Worm (Caenorhabditis elegans) whole organism, mixed stage, embryonic: ENCODE measurements around the gene C10A4.3.

Experiments
- M03D4.4 ChIP-seq: sonication (generic microtip); optimal IDR thresholded peaks from 2 replicates; lab custom pipeline; 2017; ENCODE audit warnings: mild to moderate bottlenecking, missing genetic modification characterization, missing compliant biosample characterization
- blmp-1 ChIP-seq: fragments of 150-350 bp; optimal IDR thresholded peaks from 2 replicates; lab custom pipeline; 2014; ENCODE audit warnings: missing biosample characterization, missing genetic modification characterization
- cnd-1 ChIP-seq: fragments of 200-800 bp; sonication (Bioruptor generic); optimal IDR thresholded peaks from 2 replicates; lab custom pipeline; 2018; ENCODE audit warnings: mild to moderate bottlenecking, missing genetic modification characterization, missing compliant biosample characterization
- drap-1 ChIP-seq: fragments of 200-800 bp; sonication (Bioruptor generic); optimal IDR thresholded peaks from 3 replicates; lab custom pipeline; 2018; ENCODE audit warnings: mild to moderate bottlenecking, missing genetic modification characterization, missing compliant biosample characterization
- elt-1 ChIP-seq: sonication (generic microtip); optimal IDR thresholded peaks from 2 replicates; lab custom pipeline; 2017; ENCODE audit warnings: missing genetic modification characterization, mild to moderate bottlenecking, missing compliant biosample characterization, antibody characterized with exemption, moderate library complexity, borderline replicate concordance; ENCODE audit not compliant: insufficient read depth
- ham-2 ChIP-seq: fragments of 200-800 bp; sonication (Bioruptor generic); optimal IDR thresholded peaks from 2 replicates; lab custom pipeline; 2018; ENCODE audit warnings: mild to moderate bottlenecking, missing genetic modification characterization, missing compliant biosample characterization
- lin-32 ChIP-seq: fragments of 200-800 bp; sonication (Bioruptor generic); optimal IDR thresholded peaks from 2 replicates; lab custom pipeline; 2018; ENCODE audit warnings: mild to moderate bottlenecking, missing genetic modification characterization, missing compliant biosample characterization
- mep-1 ChIP-seq: fragments of 150-350 bp; optimal IDR thresholded peaks from 2 replicates; lab custom pipeline; 2017; ENCODE audit warnings: missing biosample characterization, missing genetic modification reagents, missing genetic modification characterization, inconsistent platforms
- nhr-12 ChIP-seq: fragments of 150-350 bp; optimal IDR thresholded peaks from 2 replicates; lab custom pipeline; 2014; ENCODE audit warnings: missing biosample characterization, missing genetic modification characterization
- nhr-237 ChIP-seq: fragments of 150-350 bp; optimal IDR thresholded peaks from 2 replicates; lab custom pipeline; 2014; ENCODE audit warnings: missing biosample characterization, missing genetic modification characterization
- nhr-28 ChIP-seq: fragments of 150-350 bp; optimal IDR thresholded peaks from 2 replicates; lab custom pipeline; 2014; ENCODE audit warnings: missing biosample characterization, missing genetic modification characterization
- snpc-4 ChIP-seq: fragments of 150-350 bp; optimal IDR thresholded peaks from 2 replicates; lab custom pipeline; 2014; ENCODE audit warnings: missing biosample characterization, missing genetic modification characterization
- unc-39 ChIP-seq: fragments of 150-350 bp; optimal IDR thresholded peaks from 2 replicates; lab custom pipeline; 2014; ENCODE audit warnings: missing biosample characterization, missing genetic modification characterization
- unc-62 ChIP-seq: fragments of 150-350 bp; optimal IDR thresholded peaks from 2 replicates; lab custom pipeline; 2014; ENCODE audit warnings: missing biosample characterization, missing genetic modification reagents, missing genetic modification characterization

DNA sequence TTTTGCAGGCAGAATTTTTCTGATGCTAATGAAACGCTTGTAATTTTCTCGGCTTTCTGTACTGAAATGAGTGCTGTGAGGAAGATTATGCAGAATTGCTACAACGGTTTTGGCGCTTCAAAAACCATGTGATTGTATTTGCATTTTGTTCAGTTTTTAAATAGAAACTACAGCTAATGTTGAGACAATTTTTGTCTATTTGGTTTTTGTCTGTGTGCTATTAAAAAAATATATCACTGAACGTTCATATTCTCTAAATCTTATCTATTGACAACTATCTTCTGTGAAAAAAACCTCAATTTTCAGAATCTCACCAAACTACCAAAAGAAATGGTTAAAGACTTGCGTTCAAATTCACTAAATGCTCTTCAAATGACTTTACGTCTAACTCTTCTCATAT, 15.2 kb upstream of the C10A4.3 start, which contains the start of gene C10A4.6:
- TF ChIP-seq ham-2 (GFP tag; lab: Kevin White, UChicago) (no peak), elt-1 (no peak), nhr-28 (tag; lab: Kevin White, UChicago) (no peak), lin-32 (GFP tag; lab: Kevin White, UChicago) (no peak), nhr-237 (tag; lab: Kevin White, UChicago) (no peak), M03D4.4 (tag; lab: Kevin White, UChicago) (no peak), snpc-4 (tag; lab: Kevin White, UChicago) (no peak), unc-39 (tag; lab: Kevin White, UChicago) (no peak), mep-1 (no peak), nhr-12 (tag; lab: Kevin White, UChicago) (no peak), cnd-1 (tag; lab: Kevin White, UChicago) (no peak), drap-1 (no peak), unc-62 (GFP tag; lab: Kevin White, UChicago) (no peak), blmp-1 (no peak)
